Fruit fly (Drosophila melanogaster): Measurements from ENCODE around the gene CG7653.

DNA sequence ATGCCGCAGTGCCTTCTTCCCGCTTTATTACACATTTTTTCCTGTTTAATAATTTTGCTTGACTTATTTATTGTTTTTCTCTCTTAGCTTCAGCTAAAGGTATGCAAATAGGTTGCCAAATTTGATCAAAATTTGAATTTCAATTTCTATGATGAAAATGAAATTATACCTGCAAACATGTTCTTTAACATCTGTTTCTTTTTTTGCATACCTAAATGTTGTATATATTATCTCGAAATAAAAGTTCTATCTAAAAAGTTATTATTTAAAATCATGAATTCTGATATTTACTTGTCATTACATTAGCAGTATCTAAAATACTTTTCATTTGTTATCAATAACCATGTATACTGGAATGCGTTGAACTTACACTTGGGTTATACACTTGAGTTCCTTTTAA lies 15.2 kb upstream of the CG7653 start, which contains the start of gene CG31735:
- no peak for TF ChIP-seq CG8478 (optimal IDR thresholded peaks at IDR 0.05)
- no peak for TF ChIP-seq CTCF (optimal IDR thresholded peaks at IDR 0.05)
